Worm (Caenorhabditis elegans) whole organism, L1 larva: ENCODE measurements around the gene tag-329.

Experiments
- C34B4.2 ChIP-seq: sonication (generic microtip); optimal IDR thresholded peaks from 2 replicates; lab custom pipeline; 2017; ENCODE audit warnings: mild to moderate bottlenecking, missing genetic modification characterization, missing compliant biosample characterization
- F16B12.6 ChIP-seq: fragments of 150-350 bp; optimal IDR thresholded peaks from 2 replicates; lab custom pipeline; 2014; ENCODE audit warnings: missing biosample characterization, missing genetic modification characterization
- blmp-1 ChIP-seq: fragments of 150-350 bp; optimal IDR thresholded peaks from 2 replicates; lab custom pipeline; 2014; ENCODE audit warnings: missing biosample characterization, missing genetic modification characterization
- ceh-82 ChIP-seq, 3 experiments: fragments of 150-350 bp in 1 of 3; sonication (generic microtip) in 2 of 3; optimal IDR thresholded peaks; 2 replicates each; lab custom pipeline; 2014 to 2017; ENCODE audit warnings: missing biosample characterization in 3 of 3, missing genetic modification characterization in 3 of 3
- ceh-88 ChIP-seq: fragments of 200-800 bp; sonication (Bioruptor generic); IDR thresholded peaks from 2 replicates; pipeline ENCODE4 v1.3.6; 2022; ENCODE audit warnings: missing genetic modification characterization, missing compliant biosample characterization
- ces-1 ChIP-seq: fragments of 150-350 bp; optimal IDR thresholded peaks from 2 replicates; lab custom pipeline; 2014; ENCODE audit warnings: missing biosample characterization, missing genetic modification reagents, missing genetic modification characterization
- elt-3 ChIP-seq, 6 experiments: fragments of 150-350 bp in 1 of 6; sonication (generic microtip); optimal IDR thresholded peaks; 2 replicates each; lab custom pipeline; 2017 to 2018; ENCODE audit warnings: missing biosample characterization in 6 of 6, missing genetic modification characterization in 6 of 6, inconsistent platforms in 1 of 6
- fkh-8 ChIP-seq: sonication (generic microtip); optimal IDR thresholded peaks from 2 replicates; lab custom pipeline; 2016; ENCODE audit warnings: mild to moderate bottlenecking, missing genetic modification characterization, missing compliant biosample characterization
- hlh-17 ChIP-seq: fragments of 200-800 bp; sonication (Bioruptor generic); optimal IDR thresholded peaks from 2 replicates; lab custom pipeline; 2018; ENCODE audit warnings: missing genetic modification characterization, mild to moderate bottlenecking, missing compliant biosample characterization, moderate library complexity, borderline replicate concordance
- hlh-4 ChIP-seq: sonication (generic microtip); optimal IDR thresholded peaks from 2 replicates; lab custom pipeline; 2016; ENCODE audit warnings: mild to moderate bottlenecking, missing genetic modification characterization, missing compliant biosample characterization
- lin-14 ChIP-seq: fragments of 200-800 bp; sonication (Bioruptor generic); optimal IDR thresholded peaks from 2 replicates; lab custom pipeline; 2018; ENCODE audit warnings: mild to moderate bottlenecking, missing genetic modification characterization, moderate library complexity, missing compliant biosample characterization
- nhr-237 ChIP-seq: fragments of 150-350 bp; optimal IDR thresholded peaks from 2 replicates; lab custom pipeline; 2014; ENCODE audit warnings: missing biosample characterization, missing genetic modification characterization
- nhr-47 ChIP-seq: sonication (generic microtip); optimal IDR thresholded peaks from 2 replicates; lab custom pipeline; 2016; ENCODE audit warnings: mild to moderate bottlenecking, missing genetic modification characterization, moderate library complexity, missing compliant biosample characterization
- nhr-85 ChIP-seq: sonication (generic microtip); peaks from one replicate; lab custom pipeline; 2016; ENCODE audit warnings: missing genetic modification characterization, inconsistent platforms, missing compliant biosample characterization
- pax-3 ChIP-seq: fragments of 200-800 bp; sonication (Bioruptor generic); optimal IDR thresholded peaks from 2 replicates; lab custom pipeline; 2018; ENCODE audit warnings: mild to moderate bottlenecking, missing genetic modification characterization, moderate library complexity, missing compliant biosample characterization
- tbx-2 ChIP-seq: sonication (generic microtip); optimal IDR thresholded peaks from 2 replicates; lab custom pipeline; 2016; ENCODE audit warnings: missing genetic modification characterization, missing compliant biosample characterization
- ztf-11 ChIP-seq, 2 experiments: sonication (generic microtip); optimal IDR thresholded peaks; 2 replicates each; lab custom pipeline; 2016 to 2017; ENCODE audit warnings: missing genetic modification characterization in 2 of 2, missing biosample characterization in 1 of 2, missing compliant biosample characterization in 1 of 2

The tag-329 gene

DNA sequence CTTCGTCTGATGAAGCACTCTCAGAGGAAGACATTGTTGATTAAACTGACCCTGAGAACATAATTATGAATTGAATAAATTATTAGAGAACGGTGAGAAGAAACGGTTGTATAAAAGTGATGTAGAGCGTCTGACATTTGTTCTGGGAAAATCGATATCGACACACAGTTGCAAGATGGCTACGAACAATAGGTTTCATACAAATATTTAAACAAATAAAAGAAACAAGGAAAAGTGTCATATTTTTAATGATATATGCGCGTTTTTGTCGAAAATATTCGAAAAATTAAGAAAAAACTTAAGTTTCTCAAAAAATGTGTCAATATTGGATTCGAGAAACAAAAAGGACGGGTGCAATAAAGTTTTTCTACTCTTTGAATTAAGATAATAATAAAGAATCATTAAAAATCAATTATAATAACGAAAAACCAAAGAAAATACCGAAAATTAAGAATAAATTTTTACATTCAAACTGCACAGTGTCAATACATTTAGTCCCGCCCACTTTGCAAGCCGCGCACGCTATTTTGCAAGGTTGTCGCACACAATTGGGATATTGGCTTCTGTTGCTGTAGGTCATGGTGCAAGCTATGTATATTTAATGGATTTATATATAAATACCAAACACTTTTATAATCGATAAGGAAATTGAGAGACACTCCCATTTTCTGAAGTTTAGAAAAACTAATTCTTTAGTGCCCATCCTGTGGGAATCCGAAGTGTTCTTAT, 48.0 kb downstream of the tag-329 start, which contains the start of gene rtfo-1 (continued):
- peak in 1 of 2 experiments; percentile 7 for TF ChIP-seq ztf-11 (tag; optimal IDR thresholded peaks at IDR 0.05; lab: Kevin White, UChicago)
- TF ChIP-seq ces-1 (GFP tag; lab: Kevin White, UChicago) = no peak
- peak; percentile 39 for TF ChIP-seq tbx-2
- TF ChIP-seq fkh-8 (tag; lab: Kevin White, UChicago) = no peak
- no peak for TF ChIP-seq ceh-88 (GFP tag; lab: Robert Waterston, UW)
- no peak for TF ChIP-seq pax-3 (tag; lab: Kevin White, UChicago)
- TF ChIP-seq nhr-47 (tag; lab: Kevin White, UChicago) = peak; percentile 58
- no peak for TF ChIP-seq hlh-4 (tag; lab: Kevin White, UChicago)
- TF ChIP-seq, all 84 proteins: peak for 34

DNA sequence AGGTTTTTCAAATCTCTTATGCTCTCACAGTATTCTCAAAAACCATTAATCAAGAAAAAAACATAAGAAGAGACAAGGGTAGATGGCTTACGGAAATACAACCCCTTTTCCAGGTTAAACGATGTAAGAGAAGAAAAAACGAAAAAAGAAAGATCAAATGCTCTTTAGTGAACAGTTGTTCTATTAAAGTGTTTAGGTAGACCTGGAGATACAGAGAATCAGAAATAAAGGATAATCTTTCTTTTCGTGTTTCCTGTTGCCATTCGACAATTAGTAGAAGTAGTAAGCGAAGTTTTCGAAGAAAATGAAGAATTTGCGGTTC, 48.6 kb downstream of the tag-329 start, which contains the start of gene K09G1.1:
Gene K09G1.1 (plus strand): TSS at position 223 of the 322 bp plus-strand sequence.
- TF ChIP-seq nhr-237 (tag; lab: Kevin White, UChicago) (no peak), ceh-82 (tag; optimal IDR thresholded peaks at IDR 0.05; lab: Kevin White, UChicago) (no peak)

DNA sequence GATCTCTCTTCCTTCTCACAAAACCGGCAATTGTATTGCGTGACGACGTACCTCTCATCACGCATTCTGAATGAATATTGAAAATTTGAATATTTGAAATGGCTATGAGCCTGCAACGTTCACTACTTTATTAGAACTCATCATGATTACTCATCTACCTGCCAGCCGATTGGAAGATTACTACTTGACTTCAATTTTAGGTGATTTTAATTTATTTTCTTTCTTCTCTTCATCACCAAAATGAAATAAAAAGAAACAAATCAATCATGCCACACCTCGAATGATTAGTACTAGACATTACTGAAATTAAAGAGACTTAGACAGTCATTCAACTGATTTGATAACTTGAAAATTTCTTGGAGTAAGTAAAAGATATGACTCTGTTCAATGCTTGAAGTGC, 49.5 kb downstream of the tag-329 start:
- TF ChIP-seq C34B4.2 (tag; lab: Kevin White, UChicago) (no peak), elt-3 (tag; optimal IDR thresholded peaks at IDR 0.05; lab: Kevin White, UChicago) (peak in 2 of 6 experiments; percentile 7 to 41), lin-14 (GFP tag; lab: Kevin White, UChicago) (peak; percentile 28), blmp-1 (tag; lab: Kevin White, UChicago) (peak; percentile 51), hlh-17 (no peak), F16B12.6 (no peak), nhr-85 (tag; lab: Kevin White, UChicago) (peak; percentile 52)
